Worm (Caenorhabditis elegans) whole organism, late embryonic: ENCODE data around the gene F45D11.11.
"Not testable (repeated sequence)": the region's sequence is repeated elsewhere in the genome, so short reads cannot be mapped to it uniquely, and the experiment has no call there.

Experiments used
- ama-1 ChIP-seq: fragments of 150-350 bp; optimal IDR thresholded peaks from 2 replicates; lab custom pipeline; 2014
- ceh-24 ChIP-seq: sonication (generic microtip); optimal IDR thresholded peaks from 2 replicates; lab custom pipeline; 2016; ENCODE audit warnings: mild to moderate bottlenecking, missing genetic modification characterization, missing compliant biosample characterization
- ceh-6 ChIP-seq: fragments of 200-800 bp; sonication (Bioruptor generic); optimal IDR thresholded peaks from 2 replicates; lab custom pipeline; 2018; ENCODE audit warnings: mild to moderate bottlenecking, missing genetic modification characterization, missing compliant biosample characterization
- dmd-4 ChIP-seq: sonication (generic microtip); optimal IDR thresholded peaks from 2 replicates; lab custom pipeline; 2016; ENCODE audit warnings: borderline replicate concordance, missing genetic modification characterization, missing compliant biosample characterization
- nhr-11 ChIP-seq: fragments of 150-350 bp; optimal IDR thresholded peaks from 2 replicates; lab custom pipeline; 2014; ENCODE audit warnings: missing biosample characterization, missing genetic modification characterization
- sox-4 ChIP-seq: sonication (generic microtip); optimal IDR thresholded peaks from 2 replicates; lab custom pipeline; 2017; ENCODE audit warnings: mild to moderate bottlenecking, missing genetic modification characterization, inconsistent platforms, missing compliant biosample characterization
- tbx-2 ChIP-seq: sonication (generic microtip); optimal IDR thresholded peaks from 2 replicates; lab custom pipeline; 2016; ENCODE audit warnings: missing genetic modification characterization, missing compliant biosample characterization

DNA sequence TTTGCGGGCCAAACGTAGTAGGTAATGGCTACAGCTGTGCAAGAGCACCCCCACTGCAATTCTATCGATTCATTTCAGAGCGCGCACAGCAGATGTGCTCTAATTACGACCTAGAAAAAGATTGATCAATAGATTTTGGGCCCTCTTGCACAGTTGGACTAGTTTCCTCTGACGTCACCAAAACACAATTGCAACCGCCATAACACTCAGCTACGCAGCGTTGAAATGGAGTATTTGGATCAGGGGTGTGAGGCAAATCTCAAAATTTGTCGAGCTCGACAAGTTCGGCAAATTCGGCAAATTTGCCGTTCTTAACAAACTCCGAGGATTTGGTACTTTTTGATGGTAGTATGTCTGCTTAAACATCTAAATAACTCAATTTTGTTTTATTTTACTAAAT is 29.1 kb downstream of the F45D11.11 start, which contains the start of gene fbxc-18:
- not testable (repeated sequence) for TF ChIP-seq nhr-11 (tag; lab: Kevin White, UChicago); sox-4; ama-1 (lab: Kevin White, UChicago); ceh-24; ceh-6; dmd-4 (tag; lab: Kevin White, UChicago); tbx-2 (tag; lab: Kevin White, UChicago)
